Fruit fly (Drosophila melanogaster): ENCODE measurements around the gene CG13731.

Gene CG13731

DNA sequence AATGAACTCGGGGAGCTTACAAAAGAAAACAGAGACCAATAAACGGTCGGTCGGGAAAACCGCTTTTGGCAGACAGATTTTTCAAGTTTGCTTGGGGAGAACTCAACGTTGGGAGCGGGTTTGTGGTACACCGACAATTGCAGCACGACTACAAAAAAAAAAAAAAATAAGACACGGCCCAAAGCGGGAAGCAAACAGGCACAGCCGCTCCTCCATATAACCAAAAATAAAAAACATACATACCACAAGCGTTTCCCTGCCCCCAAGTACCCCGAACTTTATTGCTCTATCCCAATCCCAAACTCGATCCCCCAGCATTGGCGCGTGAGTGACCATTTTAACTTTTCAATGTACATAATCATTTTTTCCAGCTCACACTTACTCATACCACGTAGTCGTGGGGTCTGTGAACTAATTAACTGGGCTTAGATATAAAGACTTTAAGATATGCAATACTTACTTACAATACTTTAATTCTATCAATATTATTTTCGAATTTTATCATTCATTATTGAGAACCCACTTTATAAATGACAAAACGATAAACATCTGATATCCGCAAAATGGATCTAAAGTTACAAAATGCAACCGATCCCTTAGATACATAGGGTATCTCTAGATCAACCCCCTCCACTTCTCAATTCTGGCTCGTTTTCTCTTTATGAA is 13.7 kb downstream of the CG13731 start (continued):
- TF ChIP-seq nmo (GFP tag; optimal IDR thresholded peaks at IDR 0.05) (peak; percentile 15), CG7928 (GFP tag; optimal IDR thresholded peaks at IDR 0.05) (no peak), dan (GFP tag; IDR thresholded peaks at IDR 0.05) (no peak), peb (GFP tag; IDR thresholded peaks at IDR 0.05) (no peak), crol (GFP tag; IDR thresholded peaks at IDR 0.05) (peak; percentile 49), Blimp-1 (GFP tag; optimal IDR thresholded peaks at IDR 0.05) (peak; percentile 36), unpg (GFP tag; optimal IDR thresholded peaks at IDR 0.05) (no peak), Med (GFP tag) (no peak), so (GFP tag; IDR thresholded peaks at IDR 0.05) (no peak), chinmo (GFP tag; IDR thresholded peaks at IDR 0.05; ENCODE audit: partially characterized antibody) (no peak), CG9932 (GFP tag; IDR thresholded peaks at IDR 0.05) (no peak), dmrt11E (tag; optimal IDR thresholded peaks at IDR 0.05) (no peak), MTF-1 (GFP tag; optimal IDR thresholded peaks at IDR 0.05; ENCODE audit: borderline replicate concordance) (no peak), Xbp1 (GFP tag; optimal IDR thresholded peaks at IDR 0.05) (no peak), Six4 (GFP tag; optimal IDR thresholded peaks at IDR 0.05) (no peak), CG2129 (GFP tag; IDR thresholded peaks at IDR 0.05; ENCODE audit: partially characterized antibody) (no peak), NK7.1 (GFP tag; optimal IDR thresholded peaks at IDR 0.05) (no peak), CG15011 (GFP tag; optimal IDR thresholded peaks at IDR 0.05) (no peak), CG12219 (GFP tag; optimal IDR thresholded peaks at IDR 0.05) (no peak), CG4328 (GFP tag; optimal IDR thresholded peaks at IDR 0.05) (no peak), hb (GFP tag; IDR thresholded peaks at IDR 0.05; ENCODE audit: partially characterized antibody) (no peak), B-H2 (GFP tag; optimal IDR thresholded peaks at IDR 0.05) (no peak), ac (GFP tag; optimal IDR thresholded peaks at IDR 0.05) (no peak), CG8944 (GFP tag; optimal IDR thresholded peaks at IDR 0.05) (no peak), ap (GFP tag; IDR thresholded peaks at IDR 0.05) (no peak), sc (optimal IDR thresholded peaks at IDR 0.05) (no peak), sc (GFP tag; optimal IDR thresholded peaks at IDR 0.05) (no peak), sqz (GFP tag; optimal IDR thresholded peaks at IDR 0.05) (peak; percentile 20), CG31388 (GFP tag; optimal IDR thresholded peaks at IDR 0.05) (no peak), CG32772 (GFP tag; IDR thresholded peaks at IDR 0.05) (0 out of 2 replicates have a peak, but pooled peaks have one; percentile 9), Drgx (GFP tag; IDR thresholded peaks at IDR 0.05) (0 out of 2 replicates have a peak, but pooled peaks have one; percentile 35), CG17912 (GFP tag; optimal IDR thresholded peaks at IDR 0.05) (no peak), chm (GFP tag; IDR thresholded peaks at IDR 0.05) (no peak), H2.0 (GFP tag; IDR thresholded peaks at IDR 0.05) (no peak), Mad (GFP tag; optimal IDR thresholded peaks at IDR 0.05) (no peak), fru (optimal IDR thresholded peaks at IDR 0.05) (no peak), shn (GFP tag; optimal IDR thresholded peaks at IDR 0.05) (no peak), pho (GFP tag; optimal IDR thresholded peaks at IDR 0.05) (no peak), Ada2b (GFP tag; IDR thresholded peaks at IDR 0.05) (no peak), CG7372 (GFP tag; IDR thresholded peaks at IDR 0.05) (no peak), pita (GFP tag; optimal IDR thresholded peaks at IDR 0.05) (no peak), CG14441 (GFP tag; IDR thresholded peaks at IDR 0.05) (no peak), Dbx (GFP tag; IDR thresholded peaks at IDR 0.05) (no peak), bab2 (GFP tag; optimal IDR thresholded peaks at IDR 0.05) (no peak), Dad (GFP tag; optimal IDR thresholded peaks at IDR 0.05) (no peak), HmgZ (tag; optimal IDR thresholded peaks at IDR 0.05) (no peak), bsh (GFP tag; optimal IDR thresholded peaks at IDR 0.05) (peak in 1 of 2 experiments; percentile 32), CrebB (tag; optimal IDR thresholded peaks at IDR 0.05) (no peak), Ets97D (GFP tag; optimal IDR thresholded peaks at IDR 0.05) (no peak), CG7786 (GFP tag; optimal IDR thresholded peaks at IDR 0.05) (no peak), Spps (tag; optimal IDR thresholded peaks at IDR 0.05) (no peak), insv (GFP tag; optimal IDR thresholded peaks at IDR 0.05) (no peak)
